Worm (Caenorhabditis elegans): ENCODE results near the gene ssup-72.

The ssup-72 gene

ce11 chrII:6752850-6753249 lies 23.5 kb upstream of the ssup-72 start, which contains the start of gene F41G3.21:
Gene F41G3.21 (minus strand): TSS chrII:6752950.
- TF ChIP-seq duxl-1 (tag; optimal IDR thresholded peaks at IDR 0.05; ENCODE audit: poor library complexity) (no peak), Y105C5A.15 (GFP tag; IDR thresholded peaks at IDR 0.05) (no peak), lin-1 (GFP tag; IDR thresholded peaks at IDR 0.05) (no peak), hlh-11 (tag; optimal IDR thresholded peaks at IDR 0.05) (no peak), nhr-111 (GFP tag; optimal IDR thresholded peaks at IDR 0.05) (no peak), ceh-20 (GFP tag; IDR thresholded peaks at IDR 0.05) (no peak), madf-5 (GFP tag; IDR thresholded peaks at IDR 0.05) (no peak), T26A8.4 (GFP tag; IDR thresholded peaks at IDR 0.05) (no peak), mdt-29 (GFP tag; IDR thresholded peaks at IDR 0.05) (no peak), nhr-102 (tag; optimal IDR thresholded peaks at IDR 0.05) (no peak), ama-1 (optimal IDR thresholded peaks at IDR 0.05) (no peak), attf-4 (tag; optimal IDR thresholded peaks at IDR 0.05) (no peak)

- TF ChIP-seq unc-39 (tag; optimal IDR thresholded peaks at IDR 0.05): no peak
- no peak for TF ChIP-seq spr-3 (GFP tag; optimal IDR thresholded peaks at IDR 0.05)
- TF ChIP-seq ceh-44 (GFP tag; IDR thresholded peaks at IDR 0.05): no peak
- no peak for TF ChIP-seq set-16 (GFP tag; IDR thresholded peaks at IDR 0.05)
- no peak for TF ChIP-seq mxl-2 (GFP tag; conservative IDR thresholded peaks at IDR 0.05)
- no peak for TF ChIP-seq pha-4 (GFP tag; IDR thresholded peaks at IDR 0.05)
- TF ChIP-seq pha-4 (tag; optimal IDR thresholded peaks at IDR 0.05): no peak
- TF ChIP-seq unc-130 (GFP tag; optimal IDR thresholded peaks at IDR 0.05): no peak
- TF ChIP-seq Y75B8A.6 (GFP tag; IDR thresholded peaks at IDR 0.05): no peak
- TF ChIP-seq nhr-42 (GFP tag; IDR thresholded peaks at IDR 0.05): no peak
Measured at ce11 chrII:6754671-6755224, 21.6 kb upstream of the ssup-72 start, which contains the start of the genes srx-95 and fis-1. Gene srx-95 (minus strand): TSS chrII:6754771. Gene fis-1 (plus strand): TSS chrII:6755174.

ce11 chrII:6756232-6756631 lies 20.2 kb upstream of the ssup-72 start, which contains the start of gene F41G3.3:
Gene F41G3.3 (plus strand): TSS chrII:6756532.
- no peak for TF ChIP-seq skn-1 (tag; optimal IDR thresholded peaks at IDR 0.05)
- TF ChIP-seq lin-13 (GFP tag; optimal IDR thresholded peaks at IDR 0.05): no peak
- no peak for TF ChIP-seq rbr-2 (tag; optimal IDR thresholded peaks at IDR 0.05)
- TF ChIP-seq fos-1 (tag; optimal IDR thresholded peaks at IDR 0.05): no peak
- TF ChIP-seq hlh-30 (tag; optimal IDR thresholded peaks at IDR 0.05; ENCODE audit: insufficient read depth): no peak
- TF ChIP-seq ceh-62 (tag; optimal IDR thresholded peaks at IDR 0.05): no peak
- TF ChIP-seq nhr-25 (tag; optimal IDR thresholded peaks at IDR 0.05; ENCODE audit: borderline replicate concordance, insufficient read depth): no peak
- TF ChIP-seq mxl-2 (GFP tag; conservative IDR thresholded peaks at IDR 0.05): no peak
- TF ChIP-seq nhr-102 (tag; optimal IDR thresholded peaks at IDR 0.05): no peak
- TF ChIP-seq daf-16 (GFP tag; optimal IDR thresholded peaks at IDR 0.05): no peak
- TF ChIP-seq daf-16 (tag; optimal IDR thresholded peaks at IDR 0.05): no peak
- no peak for TF ChIP-seq nhr-111 (GFP tag; optimal IDR thresholded peaks at IDR 0.05)
- TF ChIP-seq lin-29 (GFP tag; IDR thresholded peaks at IDR 0.05): no peak
- no peak for TF ChIP-seq dmd-9 (GFP tag; IDR thresholded peaks at IDR 0.05)
- TF ChIP-seq lin-38 (GFP tag; IDR thresholded peaks at IDR 0.05): no peak
- TF ChIP-seq mdt-29 (GFP tag; IDR thresholded peaks at IDR 0.05): no peak
- TF ChIP-seq nhr-42 (GFP tag; IDR thresholded peaks at IDR 0.05): no peak
- TF ChIP-seq nhr-28 (tag; optimal IDR thresholded peaks at IDR 0.05): no peak
- TF ChIP-seq vab-7 (GFP tag; IDR thresholded peaks at IDR 0.05): no peak

ce11 chrII:6764734-6765133 lies 11.7 kb upstream of the ssup-72 start, which contains the start of gene nlp-50:
Gene nlp-50 (plus strand): TSS chrII:6765034.
- no peak for TF ChIP-seq dmd-6 (GFP tag; IDR thresholded peaks at IDR 0.05)
- no peak for TF ChIP-seq nhr-10 (tag; optimal IDR thresholded peaks at IDR 0.05)
- no peak for TF ChIP-seq F26F4.8 (GFP tag; conservative IDR thresholded peaks at IDR 0.05)
- no peak for TF ChIP-seq mdl-1 (tag; optimal IDR thresholded peaks at IDR 0.05)
- no peak for TF ChIP-seq hmg-1.1 (GFP tag; IDR thresholded peaks at IDR 0.05)
- no peak for TF ChIP-seq lin-1 (GFP tag; IDR thresholded peaks at IDR 0.05)
- TF ChIP-seq fos-1 (tag; optimal IDR thresholded peaks at IDR 0.05): no peak
- no peak for TF ChIP-seq spr-3 (GFP tag; optimal IDR thresholded peaks at IDR 0.05)
- no peak for TF ChIP-seq T26A8.4 (GFP tag; IDR thresholded peaks at IDR 0.05)
- no peak for TF ChIP-seq zag-1 (tag; optimal IDR thresholded peaks at IDR 0.05)
- TF ChIP-seq rbr-2 (tag; optimal IDR thresholded peaks at IDR 0.05): no peak
- no peak for TF ChIP-seq zip-11 (GFP tag; IDR thresholded peaks at IDR 0.05)
- no peak for TF ChIP-seq lir-3 (tag; optimal IDR thresholded peaks at IDR 0.05)
- TF ChIP-seq zfp-3 (GFP tag; conservative IDR thresholded peaks at IDR 0.05): no peak
- TF ChIP-seq lin-13 (GFP tag; optimal IDR thresholded peaks at IDR 0.05): no peak
- no peak for TF ChIP-seq saeg-2 (GFP tag; IDR thresholded peaks at IDR 0.05)
- TF ChIP-seq nhr-237 (tag; optimal IDR thresholded peaks at IDR 0.05): no peak
